Worm (Caenorhabditis elegans): ENCODE results near the gene fbxb-5.

fbxb-5 gene

ce11 chrII:1757033-1757432 lies 34.7 kb upstream of the fbxb-5 start, which contains the start of gene F36H5.10:
TSS of gene F36H5.10 (plus strand) at chrII:1757333.
- TF ChIP-seq ceh-48 (tag; optimal IDR thresholded peaks at IDR 0.05) = no peak
- TF ChIP-seq ceh-6 (GFP tag; optimal IDR thresholded peaks at IDR 0.05) = no peak
- no peak for TF ChIP-seq gmeb-2 (tag; optimal IDR thresholded peaks at IDR 0.05)
- TF ChIP-seq ahr-1 (tag; optimal IDR thresholded peaks at IDR 0.05) = no peak
- TF ChIP-seq dve-1 (tag; optimal IDR thresholded peaks at IDR 0.05) = no peak
- no peak for TF ChIP-seq npax-4 (tag; optimal IDR thresholded peaks at IDR 0.05)
- no peak for TF ChIP-seq ttx-3 (tag; optimal IDR thresholded peaks at IDR 0.05)
- TF ChIP-seq sox-2 (GFP tag; IDR thresholded peaks at IDR 0.05) = no peak
- TF ChIP-seq pha-2 (tag; optimal IDR thresholded peaks at IDR 0.05) = no peak
- no peak for TF ChIP-seq ceh-31 (tag; optimal IDR thresholded peaks at IDR 0.05)
- TF ChIP-seq ets-4 (tag; optimal IDR thresholded peaks at IDR 0.05) = no peak
- no peak for TF ChIP-seq F13H6.1 (tag; optimal IDR thresholded peaks at IDR 0.05)
- TF ChIP-seq eyg-1 (tag; optimal IDR thresholded peaks at IDR 0.05) = no peak
- TF ChIP-seq ceh-24 (tag; optimal IDR thresholded peaks at IDR 0.05) = no peak
- no peak for TF ChIP-seq hlh-6 (tag; optimal IDR thresholded peaks at IDR 0.05)
- TF ChIP-seq ceh-14 (tag; optimal IDR thresholded peaks at IDR 0.05) = no peak
- no peak for TF ChIP-seq fkh-10 (GFP tag; optimal IDR thresholded peaks at IDR 0.05)
- no peak for TF ChIP-seq C38D4.7 (GFP tag; optimal IDR thresholded peaks at IDR 0.05)
- TF ChIP-seq ceh-30 (tag; optimal IDR thresholded peaks at IDR 0.05) = no peak
- TF ChIP-seq dmd-4 (tag; optimal IDR thresholded peaks at IDR 0.05; ENCODE audit: borderline replicate concordance) = no peak

DNA sequence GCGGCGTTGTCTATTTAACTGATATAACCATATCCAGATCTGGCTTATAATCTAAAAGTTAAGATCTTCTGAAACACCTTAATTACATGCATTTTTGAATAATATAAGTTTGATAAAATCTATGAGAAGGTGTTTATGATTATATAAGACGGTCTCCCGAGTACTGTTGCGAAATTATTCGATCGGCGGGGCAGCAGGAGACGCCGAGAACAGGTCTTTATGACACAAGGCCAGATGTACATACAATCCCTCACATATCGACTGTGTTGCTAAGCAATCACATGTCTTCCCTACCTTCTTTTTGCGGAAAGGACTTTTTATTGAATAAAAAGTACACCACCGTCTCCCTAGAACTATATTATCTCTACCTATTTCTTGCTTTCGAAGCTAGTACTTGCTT lies 34.3 kb upstream of the fbxb-5 start, which contains the start of gene fbxb-53:
Gene fbxb-53 (plus strand): TSS at position 301 of the 400 bp plus-strand sequence.
- no peak for TF ChIP-seq ceh-48 (tag; optimal IDR thresholded peaks at IDR 0.05)
- TF ChIP-seq ceh-22 (tag; optimal IDR thresholded peaks at IDR 0.05) = no peak
- TF ChIP-seq fax-1 (tag; optimal IDR thresholded peaks at IDR 0.05) = no peak
- no peak for TF ChIP-seq ceh-31 (tag; optimal IDR thresholded peaks at IDR 0.05)
- no peak for TF ChIP-seq C38D4.7 (GFP tag; optimal IDR thresholded peaks at IDR 0.05)
- no peak for TF ChIP-seq unc-3 (GFP tag; conservative IDR thresholded peaks at IDR 0.05)
- TF ChIP-seq unc-3 (tag; optimal IDR thresholded peaks at IDR 0.05) = no peak
- no peak for TF ChIP-seq K02D7.2 (tag; optimal IDR thresholded peaks at IDR 0.05)
- TF ChIP-seq unc-42 (tag; optimal IDR thresholded peaks at IDR 0.05) = no peak
- TF ChIP-seq rnt-1 (tag; optimal IDR thresholded peaks at IDR 0.05) = no peak
- no peak for TF ChIP-seq unc-55 (GFP tag; optimal IDR thresholded peaks at IDR 0.05)
- no peak for TF ChIP-seq K09A11.1 (tag; optimal IDR thresholded peaks at IDR 0.05; ENCODE audit: insufficient read depth)
- no peak for TF ChIP-seq pha-2 (tag; optimal IDR thresholded peaks at IDR 0.05)
- TF ChIP-seq ztf-16 (tag; optimal IDR thresholded peaks at IDR 0.05) = no peak
- TF ChIP-seq hlh-30 (tag; optimal IDR thresholded peaks at IDR 0.05; ENCODE audit: insufficient read depth) = no peak
- no peak for TF ChIP-seq npax-4 (tag; optimal IDR thresholded peaks at IDR 0.05)
- TF ChIP-seq dmd-4 (tag; optimal IDR thresholded peaks at IDR 0.05; ENCODE audit: borderline replicate concordance) = no peak
- TF ChIP-seq sdc-2 (tag; optimal IDR thresholded peaks at IDR 0.05) = no peak
- TF ChIP-seq ceh-24 (tag; optimal IDR thresholded peaks at IDR 0.05) = no peak
- TF ChIP-seq pat-9 (tag; optimal IDR thresholded peaks at IDR 0.05) = no peak
- no peak for TF ChIP-seq ama-1 (optimal IDR thresholded peaks at IDR 0.05)

DNA sequence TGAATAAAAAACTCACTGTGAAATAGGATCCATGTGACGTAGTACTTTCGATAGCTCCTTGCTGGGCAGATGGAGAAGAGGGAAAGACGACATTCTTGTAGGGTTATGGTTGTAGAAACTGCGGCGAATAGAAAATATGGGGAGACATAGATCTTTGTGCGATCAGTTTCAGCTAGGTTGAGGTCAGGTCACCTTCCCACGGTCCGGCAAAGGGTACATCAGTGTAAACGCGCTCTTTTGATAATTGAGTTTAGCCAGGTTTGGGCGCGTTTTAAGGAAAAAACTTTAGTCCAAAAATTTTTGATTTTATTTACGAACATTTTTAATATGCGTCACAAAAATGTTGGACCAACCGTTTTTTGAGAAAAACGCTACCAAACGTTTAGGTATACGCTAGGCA lies 33.8 kb upstream of the fbxb-5 start, which contains the start of gene F36H5.17:
Gene F36H5.17 (minus strand): TSS at position 101 of the 400 bp plus-strand sequence.
- no peak for TF ChIP-seq odd-2 (tag; optimal IDR thresholded peaks at IDR 0.05)
- TF ChIP-seq gmeb-2 (tag; optimal IDR thresholded peaks at IDR 0.05) = no peak
- no peak for TF ChIP-seq fax-1 (tag; optimal IDR thresholded peaks at IDR 0.05)

DNA sequence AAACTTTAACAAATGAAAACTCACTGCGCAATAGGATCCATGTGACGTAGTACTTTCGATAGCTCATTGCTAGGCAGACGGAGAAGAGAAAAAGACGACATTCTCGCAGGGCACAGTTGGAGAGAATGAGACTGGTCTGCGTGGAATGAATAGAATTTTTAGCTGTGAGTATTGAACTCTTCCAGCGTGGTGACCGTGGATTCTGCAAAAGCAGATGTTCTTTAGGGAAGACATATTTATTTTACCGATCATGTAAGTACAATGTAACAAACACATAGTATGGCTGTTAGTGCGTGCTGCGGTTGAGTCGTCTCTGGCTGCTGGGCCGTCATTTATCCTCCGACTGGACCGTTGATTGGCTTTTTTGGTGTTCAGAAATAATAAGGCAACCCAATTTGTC lies 30.7 kb upstream of the fbxb-5 start, which contains the start of gene F36H5.9:
Gene F36H5.9 (minus strand): TSS at position 101 of the 400 bp plus-strand sequence.
- no peak for TF ChIP-seq zip-5 (tag; optimal IDR thresholded peaks at IDR 0.05)
- no peak for TF ChIP-seq ceh-34 (tag; optimal IDR thresholded peaks at IDR 0.05)
- TF ChIP-seq ceh-6 (GFP tag; optimal IDR thresholded peaks at IDR 0.05) = no peak
- TF ChIP-seq elt-2 (tag; optimal IDR thresholded peaks at IDR 0.05) = no peak
- no peak for TF ChIP-seq K09A11.1 (tag; optimal IDR thresholded peaks at IDR 0.05; ENCODE audit: insufficient read depth)
- no peak for TF ChIP-seq ceh-22 (tag; optimal IDR thresholded peaks at IDR 0.05)
- TF ChIP-seq hlh-13 (GFP tag; optimal IDR thresholded peaks at IDR 0.05) = no peak
- no peak for TF ChIP-seq odd-2 (tag; optimal IDR thresholded peaks at IDR 0.05)
- TF ChIP-seq ahr-1 (tag; optimal IDR thresholded peaks at IDR 0.05) = no peak
- no peak for TF ChIP-seq hlh-15 (tag; optimal IDR thresholded peaks at IDR 0.05)
- TF ChIP-seq ceh-24 (tag; optimal IDR thresholded peaks at IDR 0.05) = no peak
- TF ChIP-seq syd-9 (tag; optimal IDR thresholded peaks at IDR 0.05) = no peak
- TF ChIP-seq pag-3 (tag; optimal IDR thresholded peaks at IDR 0.05; ENCODE audit: borderline replicate concordance) = no peak
- no peak for TF ChIP-seq pat-9 (tag; optimal IDR thresholded peaks at IDR 0.05)
- TF ChIP-seq madf-2 (tag; optimal IDR thresholded peaks at IDR 0.05) = no peak
- no peak for TF ChIP-seq ceh-19 (GFP tag; optimal IDR thresholded peaks at IDR 0.05)
- TF ChIP-seq fax-1 (tag; optimal IDR thresholded peaks at IDR 0.05) = no peak
- TF ChIP-seq ceh-2 (tag; optimal IDR thresholded peaks at IDR 0.05) = no peak
